Worm (Caenorhabditis elegans) whole organism, early embryonic: ENCODE results near the gene npr-42.

ENCODE experiments used
- B0310.2 ChIP-seq: sonication (generic microtip); optimal IDR thresholded peaks from 2 replicates; lab custom pipeline; 2016; ENCODE audit warnings: mild to moderate bottlenecking, missing genetic modification characterization, missing compliant biosample characterization
- F13C5.2 ChIP-seq: sonication (generic microtip); optimal IDR thresholded peaks from 2 replicates; lab custom pipeline; 2017; ENCODE audit warnings: mild to moderate bottlenecking, missing genetic modification characterization, inconsistent platforms, missing compliant biosample characterization
- aly-1 ChIP-seq: sonication (generic microtip); optimal IDR thresholded peaks from 2 replicates; lab custom pipeline; 2016; ENCODE audit warnings: missing genetic modification characterization, missing compliant biosample characterization
- ama-1 ChIP-seq: fragments of 150-350 bp; optimal IDR thresholded peaks from 2 replicates; lab custom pipeline; 2014
- ceh-13 ChIP-seq: fragments of 200-800 bp; sonication (Bioruptor generic); optimal IDR thresholded peaks from 2 replicates; lab custom pipeline; 2018; ENCODE audit warnings: mild to moderate bottlenecking, missing genetic modification characterization, missing compliant biosample characterization
- ceh-36 ChIP-seq: sonication (generic microtip); optimal IDR thresholded peaks from 2 replicates; lab custom pipeline; 2016; ENCODE audit warnings: missing genetic modification characterization, inconsistent platforms, missing compliant biosample characterization
- ets-7 ChIP-seq: sonication (generic microtip); optimal IDR thresholded peaks from 2 replicates; lab custom pipeline; 2016; ENCODE audit warnings: missing genotype, missing genetic modification characterization, missing compliant biosample characterization
- flt-1 ChIP-seq: fragments of 200-800 bp; sonication (Bioruptor generic); IDR thresholded peaks from 2 replicates; pipeline ENCODE4 v1.3.6; 2022; ENCODE audit warnings: missing genetic modification characterization, missing compliant biosample characterization
- hmg-4 ChIP-seq: fragments of 200-800 bp; sonication (Bioruptor generic); optimal IDR thresholded peaks from 2 replicates; lab custom pipeline; 2018; ENCODE audit warnings: mild to moderate bottlenecking, missing genetic modification characterization, missing compliant biosample characterization
- hnd-1 ChIP-seq: sonication (generic microtip); optimal IDR thresholded peaks from 2 replicates; lab custom pipeline; 2016; ENCODE audit warnings: missing genetic modification characterization, missing compliant biosample characterization
- pes-1 ChIP-seq: fragments of 200-800 bp; sonication (Bioruptor generic); IDR thresholded peaks from 2 replicates; pipeline ENCODE4 v1.3.6; 2022; ENCODE audit warnings: missing genetic modification reagents, missing genetic modification characterization, missing compliant biosample characterization
- scrt-1 ChIP-seq: fragments of 200-800 bp; sonication (Bioruptor generic); IDR thresholded peaks from 2 replicates; pipeline ENCODE4 v1.3.6; 2022; ENCODE audit warnings: missing genetic modification characterization, missing compliant biosample characterization
- sea-1 ChIP-seq: fragments of 200-800 bp; sonication (Bioruptor generic); conservative IDR thresholded peaks from 2 replicates; pipeline ENCODE4 v1.3.6; 2022; ENCODE audit warnings: missing genetic modification characterization, missing compliant biosample characterization
- tbx-11 ChIP-seq: fragments of 200-800 bp; sonication (Bioruptor generic); IDR thresholded peaks from 2 replicates; pipeline ENCODE4 v1.3.6; 2022; ENCODE audit warnings: missing genetic modification characterization, missing compliant biosample characterization
- tbx-37 ChIP-seq: fragments of 200-800 bp; sonication (Bioruptor generic); conservative IDR thresholded peaks from 2 replicates; pipeline ENCODE4 v1.3.6; 2022; ENCODE audit warnings: missing genetic modification reagents, missing genetic modification characterization, missing compliant biosample characterization
- tra-4 ChIP-seq: sonication (generic microtip); optimal IDR thresholded peaks from 2 replicates; lab custom pipeline; 2017; ENCODE audit warnings: missing genetic modification characterization, missing compliant biosample characterization

npr-42 gene

ce11 chrII:4306921-4307630, 31.1 kb downstream of the npr-42 start, which contains the start of gene Y52E8A.3:
Y52E8A.3 (minus strand) TSS chrII:4306971.
- TF ChIP-seq pes-1 (GFP tag; lab: Robert Waterston, UW): no peak
- no peak for TF ChIP-seq ama-1 (lab: Kevin White, UChicago)
- no peak for TF ChIP-seq sea-1 (GFP tag; lab: Robert Waterston, UW)
- no peak for TF ChIP-seq flt-1 (GFP tag; lab: Robert Waterston, UW)
- no peak for TF ChIP-seq aly-1 (tag; lab: Kevin White, UChicago)

ce11 chrII:4312115-4312514, 36.1 kb downstream of the npr-42 start, which contains the start of gene plep-1:
plep-1 (minus strand) TSS chrII:4312215.
- TF ChIP-seq F13C5.2 (tag; lab: Kevin White, UChicago): no peak
- TF ChIP-seq ceh-36 (tag; lab: Kevin White, UChicago): peak; percentile 39
- TF ChIP-seq flt-1 (GFP tag; lab: Robert Waterston, UW): no peak
- TF ChIP-seq ama-1 (lab: Kevin White, UChicago): no peak
- no peak for TF ChIP-seq tbx-11 (GFP tag; lab: Robert Waterston, UW)
- TF ChIP-seq sea-1 (GFP tag; lab: Robert Waterston, UW): no peak

- TF ChIP-seq tbx-37 (GFP tag; lab: Robert Waterston, UW) (no peak), scrt-1 (no peak), hmg-4 (GFP tag; lab: Kevin White, UChicago) (no peak), hnd-1 (tag; lab: Kevin White, UChicago) (no peak), tra-4 (tag; lab: Kevin White, UChicago) (no peak), ets-7 (tag; lab: Kevin White, UChicago) (no peak), flt-1 (GFP tag; lab: Robert Waterston, UW) (no peak), F13C5.2 (tag; lab: Kevin White, UChicago) (no peak), ama-1 (lab: Kevin White, UChicago) (no peak), tbx-11 (GFP tag; lab: Robert Waterston, UW) (no peak), ceh-13 (GFP tag; lab: Kevin White, UChicago) (no peak), B0310.2 (no peak), aly-1 (tag; lab: Kevin White, UChicago) (no peak), ceh-36 (tag; lab: Kevin White, UChicago) (no peak), sea-1 (GFP tag; lab: Robert Waterston, UW) (no peak)
These were observed 40.0 kb downstream of the npr-42 start, which contains the start of gene srw-40 for ce11 chrII:4316011-4316410. srw-40 (minus strand) TSS chrII:4316111.

ce11 chrII:4319537-4320019, 43.6 kb downstream of the npr-42 start, which contains the start of gene Y52E8A.6:
Y52E8A.6 (minus strand) TSS chrII:4319969.
- TF ChIP-seq sea-1 (GFP tag; lab: Robert Waterston, UW) (no peak), ets-7 (tag; lab: Kevin White, UChicago) (no peak), tra-4 (tag; lab: Kevin White, UChicago) (no peak), ceh-36 (tag; lab: Kevin White, UChicago) (no peak), tbx-11 (GFP tag; lab: Robert Waterston, UW) (no peak), pes-1 (GFP tag; lab: Robert Waterston, UW) (no peak), B0310.2 (no peak), aly-1 (tag; lab: Kevin White, UChicago) (no peak), scrt-1 (no peak), hnd-1 (tag; lab: Kevin White, UChicago) (no peak), F13C5.2 (tag; lab: Kevin White, UChicago) (no peak), ama-1 (lab: Kevin White, UChicago) (no peak)

- TF ChIP-seq pes-1 (GFP tag; lab: Robert Waterston, UW) (no peak), tra-4 (tag; lab: Kevin White, UChicago) (no peak), hmg-4 (GFP tag; lab: Kevin White, UChicago) (no peak), flt-1 (GFP tag; lab: Robert Waterston, UW) (no peak), tbx-11 (GFP tag; lab: Robert Waterston, UW) (no peak), B0310.2 (no peak), ama-1 (lab: Kevin White, UChicago) (no peak), tbx-37 (GFP tag; lab: Robert Waterston, UW) (no peak), aly-1 (tag; lab: Kevin White, UChicago) (no peak), ceh-36 (tag; lab: Kevin White, UChicago) (no peak)
These were observed 44.5 kb downstream of the npr-42 start, which contains the start of gene Y52E8A.2 for ce11 chrII:4320455-4320854. Y52E8A.2 (plus strand) TSS chrII:4320836.

- TF ChIP-seq ceh-13 (GFP tag; lab: Kevin White, UChicago): no peak
- no peak for TF ChIP-seq tbx-37 (GFP tag; lab: Robert Waterston, UW)
- TF ChIP-seq aly-1 (tag; lab: Kevin White, UChicago): no peak
- TF ChIP-seq B0310.2: no peak
- TF ChIP-seq sea-1 (GFP tag; lab: Robert Waterston, UW): no peak
- no peak for TF ChIP-seq pes-1 (GFP tag; lab: Robert Waterston, UW)
- no peak for TF ChIP-seq scrt-1
- no peak for TF ChIP-seq F13C5.2 (tag; lab: Kevin White, UChicago)
- no peak for TF ChIP-seq ama-1 (lab: Kevin White, UChicago)
- TF ChIP-seq hnd-1 (tag; lab: Kevin White, UChicago): no peak
- TF ChIP-seq tra-4 (tag; lab: Kevin White, UChicago): no peak
- no peak for TF ChIP-seq hmg-4 (GFP tag; lab: Kevin White, UChicago)
- TF ChIP-seq tbx-11 (GFP tag; lab: Robert Waterston, UW): no peak
- TF ChIP-seq ets-7 (tag; lab: Kevin White, UChicago): no peak
- no peak for TF ChIP-seq ceh-36 (tag; lab: Kevin White, UChicago)
These were observed 45.8 kb downstream of the npr-42 start, which contains the start of gene Y52E8A.1 for ce11 chrII:4321766-4322165. Y52E8A.1 (plus strand) TSS chrII:4322066.

ce11 chrII:4322871-4323270, 46.9 kb downstream of the npr-42 start, which contains the start of gene H20J04.6:
H20J04.6 (plus strand) TSS chrII:4323256.
- TF ChIP-seq tbx-37 (GFP tag; lab: Robert Waterston, UW): no peak
